Worm (Caenorhabditis elegans): ENCODE data around the gene vab-19.

DNA sequence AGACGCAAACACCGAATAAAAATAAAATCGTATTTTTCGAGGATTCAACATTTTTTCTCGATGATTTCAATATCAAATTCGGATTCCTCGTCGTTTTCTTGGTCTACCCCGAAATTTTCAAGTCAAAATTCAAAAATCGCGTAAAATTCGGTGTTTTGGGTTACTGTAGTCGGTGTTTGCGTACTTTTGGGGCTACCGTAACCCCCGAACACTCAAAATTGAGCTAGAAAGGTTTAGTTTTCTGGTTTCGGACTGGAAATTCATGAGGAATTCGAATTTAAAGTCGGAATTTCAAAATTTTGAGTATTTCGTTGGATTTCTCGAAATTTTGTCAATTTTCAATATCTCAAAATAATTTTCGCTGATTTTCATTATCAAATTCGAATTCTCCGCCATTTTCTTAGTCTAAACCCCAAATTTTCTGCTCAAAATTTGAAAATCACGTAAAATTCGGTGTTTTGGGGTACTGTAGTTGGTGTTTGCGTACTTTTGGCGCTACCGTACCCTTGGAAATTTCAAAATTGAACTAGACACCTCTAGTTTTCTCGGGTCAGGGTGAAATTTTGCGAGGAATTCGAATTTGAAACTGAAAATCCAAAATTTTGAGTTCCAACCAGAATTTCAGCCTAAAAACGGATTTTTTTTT lies 13.0 kb downstream of the vab-19 start:
- TF ChIP-seq cog-1 (tag; optimal IDR thresholded peaks at IDR 0.05), result no peak
- no peak for TF ChIP-seq flt-1 (GFP tag; IDR thresholded peaks at IDR 0.05)
- no peak for TF ChIP-seq T22C8.4 (GFP tag; IDR thresholded peaks at IDR 0.05)
- no peak for TF ChIP-seq klf-2 (GFP tag; conservative IDR thresholded peaks at IDR 0.05)
